Fruit fly (Drosophila melanogaster): ENCODE results near the gene P5CDh1.
A peak's percentile ranks its signal among the peaks of the same experiment; 100 is the strongest.

Gene P5CDh1

DNA sequence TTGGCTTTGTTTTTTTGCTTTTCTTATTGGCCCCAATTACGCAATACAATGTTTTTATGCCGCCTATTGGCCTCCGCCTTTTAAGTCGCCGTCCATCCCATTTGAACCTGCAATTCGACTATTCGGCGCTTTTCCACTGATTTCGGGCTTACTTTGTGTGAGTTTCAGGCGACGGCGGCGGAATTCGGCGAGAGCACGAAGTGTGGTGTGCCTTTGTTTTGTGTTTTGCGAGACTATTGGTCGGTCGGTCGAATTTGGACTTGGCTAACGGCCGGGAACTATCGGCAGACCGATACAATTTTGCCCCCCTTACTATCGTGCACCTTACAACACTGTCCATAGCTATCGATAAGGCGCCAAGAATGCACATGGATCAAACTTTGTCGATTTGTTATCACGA lies at the start of gene P5CDh1:
Gene P5CDh1 (minus strand): TSS at position 278 of the 400 bp plus-strand sequence.
- no peak for TF ChIP-seq noc (tag; optimal IDR thresholded peaks at IDR 0.05)

DNA sequence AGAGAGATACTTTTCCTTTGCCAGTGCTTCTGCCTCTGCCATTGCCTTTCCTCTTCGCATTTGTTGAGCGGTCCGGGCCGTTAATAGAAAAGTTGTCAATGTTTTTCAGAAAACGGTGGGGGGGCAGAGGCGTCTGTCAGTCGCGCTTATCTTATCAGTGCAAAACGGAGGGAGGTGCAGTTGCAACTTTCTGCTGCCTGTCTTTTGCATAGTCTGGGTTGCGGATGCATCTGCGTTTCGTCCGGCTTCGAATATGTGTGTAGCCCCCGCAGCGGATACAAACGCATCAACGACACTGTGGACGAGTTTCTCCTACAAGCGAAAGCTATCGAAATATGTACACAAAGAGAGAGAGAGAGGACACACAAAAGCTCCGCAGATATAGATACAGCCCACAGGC lies 48.4 kb upstream of the P5CDh1 start:
- no peak for TF ChIP-seq noc (tag; optimal IDR thresholded peaks at IDR 0.05)

dm6 chr3L:21886883-21887559 lies 45.9 kb upstream of the P5CDh1 start:
- TF ChIP-seq noc (tag; optimal IDR thresholded peaks at IDR 0.05) = peak; percentile 26

dm6 chr3L:21884058-21884457 lies 42.9 kb upstream of the P5CDh1 start:
- no peak for TF ChIP-seq noc (tag; optimal IDR thresholded peaks at IDR 0.05)

DNA sequence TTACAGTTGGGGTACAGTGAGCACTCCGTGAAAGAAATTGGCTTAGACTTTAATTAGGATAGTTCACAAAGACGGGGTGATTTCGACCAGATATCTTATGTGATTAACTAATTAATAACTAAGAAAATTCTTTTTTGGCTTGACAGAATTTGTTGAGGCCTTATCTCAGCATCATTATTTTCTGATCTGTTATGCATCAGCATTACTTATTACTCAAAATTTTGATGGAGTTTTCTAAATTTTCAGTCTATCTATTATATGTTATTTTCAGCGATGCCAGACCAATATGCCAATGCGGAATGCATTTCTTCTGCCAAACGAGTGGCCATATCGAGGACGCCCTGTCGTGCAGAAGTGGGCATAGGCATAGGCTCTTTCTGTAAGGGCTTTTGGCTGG lies 42.5 kb upstream of the P5CDh1 start:
- TF ChIP-seq noc (tag; optimal IDR thresholded peaks at IDR 0.05) = no peak

DNA sequence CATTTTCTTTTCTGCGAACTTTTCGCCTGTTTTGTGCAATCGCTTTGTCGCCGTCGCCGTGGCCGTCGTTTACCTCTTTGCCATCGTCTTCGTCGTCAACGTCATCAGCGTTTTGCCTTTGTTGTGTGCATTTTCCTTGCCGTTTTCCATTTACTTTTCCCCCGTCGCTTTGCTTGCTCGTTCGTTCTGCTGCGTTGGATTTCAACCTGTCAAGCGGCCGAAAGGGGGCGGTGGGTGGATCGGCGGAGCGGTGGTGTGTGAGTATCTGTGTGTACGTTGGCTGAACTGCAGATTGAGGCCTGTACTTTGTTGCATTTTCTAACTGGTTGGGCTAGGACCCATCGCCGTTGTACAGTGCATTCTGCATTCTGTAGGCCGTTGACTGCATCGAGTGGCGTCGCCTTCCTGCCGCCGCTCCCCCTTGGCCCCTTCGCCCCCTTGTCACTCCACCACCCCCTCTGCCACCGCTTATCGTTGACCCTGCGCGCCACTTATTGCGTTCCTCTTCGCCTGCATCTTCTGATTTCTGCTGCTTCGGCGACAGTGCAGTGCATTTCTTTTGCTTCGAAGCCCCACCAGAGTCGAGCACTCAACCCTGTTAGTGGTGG lies 42.0 kb upstream of the P5CDh1 start:
- no peak for TF ChIP-seq noc (tag; optimal IDR thresholded peaks at IDR 0.05)

DNA sequence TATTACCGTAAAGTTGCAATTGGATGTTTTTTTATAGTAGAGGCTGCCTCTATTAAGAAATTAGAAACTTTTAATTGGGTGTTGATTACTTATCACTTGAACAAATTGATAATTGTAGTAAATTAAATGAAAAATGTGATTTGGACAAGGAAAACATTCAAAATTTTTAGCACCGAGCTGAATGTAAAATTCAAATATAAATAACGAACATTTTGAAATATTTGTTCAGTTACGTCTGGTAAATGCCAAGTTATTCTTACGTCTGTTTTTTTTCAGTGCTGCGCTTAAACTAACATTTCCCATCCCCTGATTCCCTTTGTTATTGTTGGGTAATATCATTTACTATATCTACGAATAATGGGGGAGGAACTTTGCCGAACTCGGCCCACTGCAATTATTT lies 40.9 kb upstream of the P5CDh1 start:
- TF ChIP-seq noc (tag; optimal IDR thresholded peaks at IDR 0.05) = no peak

dm6 chr3L:21880398-21880810 lies 39.2 kb upstream of the P5CDh1 start:
- peak; percentile 90 for TF ChIP-seq noc (tag; optimal IDR thresholded peaks at IDR 0.05)

DNA sequence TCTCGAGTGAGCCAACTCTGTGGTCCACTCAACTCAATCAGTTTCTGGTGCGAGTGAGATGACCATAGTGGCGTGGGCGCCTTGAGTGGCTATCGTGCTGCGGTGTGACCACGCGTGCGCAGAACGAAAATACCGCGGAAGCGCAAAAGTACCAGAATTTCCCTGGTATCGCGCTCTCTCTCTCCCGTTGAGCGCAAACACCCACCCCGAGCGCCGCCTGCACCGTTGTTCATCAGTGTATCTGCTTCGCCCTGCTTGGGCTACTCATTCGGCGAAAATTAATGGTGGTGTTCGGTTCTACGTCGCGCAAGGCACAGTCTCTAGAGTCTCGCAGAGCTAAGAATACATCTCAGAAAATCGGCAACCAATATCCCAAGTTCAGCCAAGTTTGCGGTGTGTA lies 38.2 kb upstream of the P5CDh1 start:
- TF ChIP-seq noc (tag; optimal IDR thresholded peaks at IDR 0.05) = peak; percentile 32

DNA sequence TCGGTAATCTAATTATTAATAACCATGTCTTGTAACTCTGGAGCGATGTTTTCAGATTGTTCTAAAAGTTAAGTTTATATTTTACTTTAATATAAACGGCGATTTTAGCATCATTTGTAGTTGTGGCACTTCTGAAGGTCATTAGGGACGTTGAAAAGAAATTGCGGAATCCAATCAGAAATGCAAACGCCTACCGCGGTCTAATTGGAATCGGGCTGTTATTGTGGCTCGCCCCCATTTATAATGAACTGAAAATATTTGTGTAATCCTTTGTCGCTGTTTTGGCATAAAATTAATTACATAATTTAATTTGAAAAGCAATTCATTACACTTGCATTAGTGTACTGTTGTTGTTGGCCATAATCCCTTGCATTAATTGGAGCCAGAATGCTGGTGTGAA lies 37.1 kb upstream of the P5CDh1 start:
- no peak for TF ChIP-seq noc (tag; optimal IDR thresholded peaks at IDR 0.05)

- TF ChIP-seq noc (tag; optimal IDR thresholded peaks at IDR 0.05) = no peak
Observed at dm6 chr3L:21871804-21872203, 30.6 kb upstream of the P5CDh1 start.

dm6 chr3L:21859299-21860052 lies 18.3 kb upstream of the P5CDh1 start:
- TF ChIP-seq noc (tag; optimal IDR thresholded peaks at IDR 0.05) = no peak

- no peak for TF ChIP-seq noc (tag; optimal IDR thresholded peaks at IDR 0.05)
Observed at dm6 chr3L:21848320-21848719, 7.2 kb upstream of the P5CDh1 start.

- TF ChIP-seq noc (tag; optimal IDR thresholded peaks at IDR 0.05) = no peak
Observed at dm6 chr3L:21846591-21846990, 5.4 kb upstream of the P5CDh1 start.

DNA sequence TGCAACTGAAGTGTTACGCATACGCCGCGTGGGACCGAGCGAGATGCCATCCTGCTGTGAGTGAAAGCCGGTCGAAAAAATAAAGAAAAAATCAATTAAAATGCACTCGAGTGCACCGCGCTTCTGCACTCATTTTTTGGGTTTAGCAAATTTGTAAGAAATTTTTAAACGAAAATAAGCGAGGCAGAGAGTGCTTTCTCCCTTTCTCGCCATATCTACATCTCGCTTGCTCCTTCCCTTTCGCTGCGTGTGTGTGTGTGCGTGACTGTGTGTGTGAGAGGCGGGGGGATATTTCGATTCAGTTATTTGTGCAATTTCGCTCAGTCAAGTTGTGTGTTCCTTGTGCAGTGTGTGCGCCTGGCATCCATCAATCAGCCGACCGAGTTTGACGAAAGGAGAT lies 3.3 kb upstream of the P5CDh1 start, which contains the start of gene mub:
Gene mub (plus strand): TSS at position 301 of the 400 bp plus-strand sequence.
- no peak for TF ChIP-seq noc (tag; optimal IDR thresholded peaks at IDR 0.05)

- TF ChIP-seq noc (tag; optimal IDR thresholded peaks at IDR 0.05) = no peak
Observed at dm6 chr3L:21843307-21843706, 2.2 kb upstream of the P5CDh1 start.

DNA sequence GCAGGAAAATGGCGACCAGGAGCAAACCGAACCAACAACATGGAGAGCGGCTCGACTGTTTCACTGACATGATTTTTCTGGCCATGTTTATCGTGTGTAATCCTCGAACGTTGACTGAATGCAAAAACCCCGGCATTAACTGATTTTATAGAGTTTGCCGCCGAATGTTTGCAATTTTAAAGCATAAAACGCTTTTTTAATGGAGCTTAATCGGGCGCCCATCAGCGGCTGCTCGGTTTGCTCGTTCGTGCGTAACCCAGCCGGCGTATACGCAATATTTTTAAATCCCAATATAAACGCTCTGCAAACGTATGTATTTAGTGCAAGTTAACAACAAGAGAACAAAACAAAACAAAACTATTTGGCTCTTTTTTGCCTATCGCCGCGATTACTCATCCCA lies 1.1 kb upstream of the P5CDh1 start, which contains the start of gene CG14563:
Gene CG14563 (minus strand): TSS at position 101 of the 400 bp plus-strand sequence.
- TF ChIP-seq noc (tag; optimal IDR thresholded peaks at IDR 0.05) = no peak
